Fruit fly (Drosophila melanogaster) whole organism, prepupa: ENCODE results near the gene CG1213.

Source experiments
- Blimp-1 ChIP-seq: fragments of 200-800 bp; sonication (Bioruptor generic); optimal IDR thresholded peaks from 3 replicates; lab custom pipeline; 2017; ENCODE audit warnings: missing biosample characterization, missing genetic modification characterization, mild to moderate bottlenecking, moderate library complexity, missing genetic modification reagents
- CG10631 ChIP-seq: fragments of 200-800 bp; sonication (Bioruptor generic); optimal IDR thresholded peaks from 2 replicates; lab custom pipeline; 2016; ENCODE audit warnings: missing biosample characterization, missing genetic modification characterization
- CG11762 ChIP-seq: fragments of 200-800 bp; sonication (Bioruptor generic); optimal IDR thresholded peaks from 3 replicates; lab custom pipeline; 2016; ENCODE audit warnings: missing biosample characterization, missing genetic modification characterization; ENCODE audit not compliant: insufficient read depth
- CG11902 ChIP-seq: fragments of 200-800 bp; sonication (Bioruptor generic); optimal IDR thresholded peaks from 3 replicates; lab custom pipeline; 2016; ENCODE audit warnings: missing biosample characterization, missing genetic modification characterization
- CG1621 ChIP-seq: fragments of 200-800 bp; sonication (Bioruptor generic); optimal IDR thresholded peaks from 3 replicates; lab custom pipeline; 2018; ENCODE audit warnings: missing biosample characterization, mild to moderate bottlenecking, missing genetic modification characterization
- CG16779 ChIP-seq: fragments of 200-800 bp; sonication (Bioruptor generic); optimal IDR thresholded peaks from 3 replicates; lab custom pipeline; 2017; ENCODE audit warnings: missing biosample characterization, mild to moderate bottlenecking, missing genetic modification characterization
- CG3032 ChIP-seq: fragments of 200-800 bp; optimal IDR thresholded peaks from 2 replicates; lab custom pipeline; 2019; ENCODE audit warnings: missing biosample characterization, mild to moderate bottlenecking, missing genetic modification characterization, moderate library complexity
- CG31627 ChIP-seq: fragments of 200-800 bp; sonication (Bioruptor generic); optimal IDR thresholded peaks from 3 replicates; lab custom pipeline; 2016; ENCODE audit warnings: missing biosample characterization, missing genetic modification characterization
- CG32006 ChIP-seq: fragments of 200-800 bp; sonication (Bioruptor generic); optimal IDR thresholded peaks from 3 replicates; lab custom pipeline; 2017; ENCODE audit warnings: missing biosample characterization, mild to moderate bottlenecking, missing genetic modification characterization
- CG34406 ChIP-seq: fragments of 200-800 bp; sonication (Bioruptor generic); optimal IDR thresholded peaks from 3 replicates; lab custom pipeline; 2016; ENCODE audit warnings: missing biosample characterization, missing genetic modification characterization
- CG4318 ChIP-seq: fragments of 200-800 bp; sonication (Bioruptor generic); optimal IDR thresholded peaks from 3 replicates; lab custom pipeline; 2017; ENCODE audit warnings: missing biosample characterization, mild to moderate bottlenecking, missing genetic modification characterization
- CG6792 ChIP-seq: fragments of 200-800 bp; sonication (Bioruptor generic); optimal IDR thresholded peaks from 3 replicates; lab custom pipeline; 2016; ENCODE audit warnings: missing biosample characterization, missing genetic modification characterization
- CG6808 ChIP-seq: fragments of 200-800 bp; sonication (Bioruptor generic); optimal IDR thresholded peaks from 3 replicates; lab custom pipeline; 2017; ENCODE audit warnings: missing biosample characterization, missing genetic modification characterization, mild to moderate bottlenecking, moderate library complexity, missing genetic modification reagents
- CG6854 ChIP-seq: fragments of 200-800 bp; sonication (Bioruptor generic); optimal IDR thresholded peaks from 2 replicates; lab custom pipeline; 2017; ENCODE audit warnings: missing biosample characterization, mild to moderate bottlenecking, missing genetic modification characterization
- CG7368 ChIP-seq: fragments of 200-800 bp; sonication (Bioruptor generic); optimal IDR thresholded peaks from 3 replicates; lab custom pipeline; 2016; ENCODE audit warnings: missing biosample characterization, missing genetic modification characterization
- CG8119 ChIP-seq: fragments of 200-800 bp; sonication (Bioruptor generic); IDR thresholded peaks from 3 replicates; pipeline ENCODE4 v1.3.6; 2022; ENCODE audit warnings: missing biosample characterization, missing genetic modification characterization
- CG8319 ChIP-seq: fragments of 200-800 bp; sonication (Bioruptor generic); optimal IDR thresholded peaks from 3 replicates; lab custom pipeline; 2016; ENCODE audit warnings: missing biosample characterization, missing genetic modification characterization
- CG8632 ChIP-seq: fragments of 200-800 bp; sonication (Bioruptor generic); optimal IDR thresholded peaks from 3 replicates; lab custom pipeline; 2016; ENCODE audit warnings: missing biosample characterization, missing genetic modification characterization
- Eip75B ChIP-seq: fragments of 200-800 bp; sonication (Bioruptor generic); optimal IDR thresholded peaks from 3 replicates; lab custom pipeline; 2016; ENCODE audit warnings: missing biosample characterization, missing genetic modification characterization
- Eip78C ChIP-seq: fragments of 200-800 bp; sonication (Bioruptor generic); peaks from one replicate; lab custom pipeline; 2016; ENCODE audit warnings: missing biosample characterization, missing genetic modification characterization
- Eip93F ChIP-seq: fragments of 200-800 bp; sonication (Bioruptor generic); optimal IDR thresholded peaks from 2 replicates; lab custom pipeline; 2016; ENCODE audit warnings: missing biosample characterization, mild to moderate bottlenecking, missing genetic modification characterization
- Ets21C ChIP-seq: fragments of 200-800 bp; sonication (Bioruptor generic); optimal IDR thresholded peaks from 3 replicates; lab custom pipeline; 2016; ENCODE audit warnings: missing biosample characterization, missing genetic modification characterization
- Ets96B ChIP-seq: fragments of 200-800 bp; optimal IDR thresholded peaks from 2 replicates; lab custom pipeline; 2019; ENCODE audit warnings: missing biosample characterization, mild to moderate bottlenecking, missing genetic modification characterization, moderate library complexity
- Gug ChIP-seq: fragments of 200-800 bp; sonication (Bioruptor generic); IDR thresholded peaks from 2 replicates; pipeline ENCODE4 v1.3.6; 2022; ENCODE audit warnings: missing biosample characterization, missing genetic modification characterization
- Hr38 ChIP-seq: sonication (Bioruptor generic); optimal IDR thresholded peaks from 2 replicates; lab custom pipeline; 2016; ENCODE audit warnings: missing biosample characterization, missing genetic modification characterization
- Hr4 ChIP-seq: fragments of 200-800 bp; sonication (Bioruptor generic); optimal IDR thresholded peaks from 3 replicates; lab custom pipeline; 2016; ENCODE audit warnings: missing biosample characterization, missing genetic modification characterization
- Met ChIP-seq: fragments of 200-800 bp; sonication (Bioruptor generic); optimal IDR thresholded peaks from 3 replicates; lab custom pipeline; 2016; ENCODE audit warnings: missing biosample characterization, missing genetic modification characterization
- OdsH ChIP-seq: fragments of 200-800 bp; sonication (Bioruptor generic); optimal IDR thresholded peaks from 3 replicates; lab custom pipeline; 2016; ENCODE audit warnings: missing biosample characterization, missing genetic modification characterization
- Smox ChIP-seq: fragments of 200-800 bp; sonication (Bioruptor generic); optimal IDR thresholded peaks from 3 replicates; lab custom pipeline; 2016; ENCODE audit warnings: missing biosample characterization, missing genetic modification characterization
- Sox14 ChIP-seq: fragments of 200-800 bp; sonication (Bioruptor generic); optimal IDR thresholded peaks from 3 replicates; lab custom pipeline; 2016; ENCODE audit warnings: missing biosample characterization, missing genetic modification characterization
- Sox15 ChIP-seq: fragments of 200-800 bp; sonication (Bioruptor generic); optimal IDR thresholded peaks from 3 replicates; lab custom pipeline; 2016; ENCODE audit warnings: missing biosample characterization, missing genetic modification characterization
- achi ChIP-seq: fragments of 200-800 bp; sonication (Bioruptor generic); optimal IDR thresholded peaks from 3 replicates; lab custom pipeline; 2016; ENCODE audit warnings: missing biosample characterization, missing genetic modification characterization
- acj6 ChIP-seq: fragments of 200-800 bp; sonication (Bioruptor generic); optimal IDR thresholded peaks from 3 replicates; lab custom pipeline; 2016; ENCODE audit warnings: missing biosample characterization, missing genetic modification characterization
- cyc ChIP-seq: fragments of 200-800 bp; sonication (Bioruptor generic); optimal IDR thresholded peaks from 3 replicates; lab custom pipeline; 2016; ENCODE audit warnings: missing biosample characterization, missing genetic modification characterization
- dsx ChIP-seq: fragments of 200-800 bp; optimal IDR thresholded peaks from 3 replicates; lab custom pipeline; 2019; ENCODE audit warnings: missing biosample characterization, mild to moderate bottlenecking, missing genetic modification characterization, moderate library complexity; ENCODE audit not compliant: poor library complexity, severe bottlenecking
- eg ChIP-seq: fragments of 200-800 bp; sonication (Bioruptor generic); IDR thresholded peaks from 3 replicates; pipeline ENCODE4 v1.3.6; 2022; ENCODE audit warnings: missing biosample characterization, missing genetic modification characterization
- esn ChIP-seq: fragments of 200-800 bp; sonication (Bioruptor generic); optimal IDR thresholded peaks from 2 replicates; lab custom pipeline; 2016; ENCODE audit warnings: missing biosample characterization, mild to moderate bottlenecking, missing genetic modification characterization, moderate library complexity
- fd59A ChIP-seq: fragments of 200-800 bp; sonication (Bioruptor generic); optimal IDR thresholded peaks from 2 replicates; lab custom pipeline; 2017; ENCODE audit warnings: missing biosample characterization, mild to moderate bottlenecking, missing genetic modification characterization, missing genetic modification reagents
- fkh ChIP-seq: fragments of 200-800 bp; sonication (Bioruptor generic); optimal IDR thresholded peaks from 3 replicates; lab custom pipeline; 2017; ENCODE audit warnings: missing biosample characterization, mild to moderate bottlenecking, missing genetic modification characterization, moderate library complexity
- lz ChIP-seq: fragments of 200-800 bp; sonication (Bioruptor generic); optimal IDR thresholded peaks from 3 replicates; lab custom pipeline; 2016; ENCODE audit warnings: missing biosample characterization, missing genetic modification characterization
- pdm3 ChIP-seq: fragments of 200-800 bp; sonication (Bioruptor generic); optimal IDR thresholded peaks from 3 replicates; lab custom pipeline; 2016; ENCODE audit warnings: missing biosample characterization, missing genetic modification characterization
- svp ChIP-seq: fragments of 200-800 bp; sonication (Bioruptor generic); peaks from one replicate; lab custom pipeline; 2016; ENCODE audit warnings: missing biosample characterization, missing genetic modification characterization
- topi ChIP-seq: fragments of 200-800 bp; sonication (Bioruptor generic); optimal IDR thresholded peaks from 3 replicates; lab custom pipeline; 2016; ENCODE audit warnings: missing biosample characterization, missing genetic modification characterization
- vri ChIP-seq: fragments of 200-800 bp; sonication (Bioruptor generic); optimal IDR thresholded peaks from 3 replicates; lab custom pipeline; 2016; ENCODE audit warnings: missing biosample characterization, mild to moderate bottlenecking, missing genetic modification characterization

The CG1213 gene

dm6 chr3R:5813157-5813659, 27.8 kb upstream of the CG1213 start, which contains the start of gene CG42675 (continued):
- TF ChIP-seq CG3032 (tag; lab: Kevin White, UChicago) (no peak), eg (GFP tag; lab: Robert Waterston, UW) (peak; percentile 39; the same call in 1 of the 3 replicates)

DNA sequence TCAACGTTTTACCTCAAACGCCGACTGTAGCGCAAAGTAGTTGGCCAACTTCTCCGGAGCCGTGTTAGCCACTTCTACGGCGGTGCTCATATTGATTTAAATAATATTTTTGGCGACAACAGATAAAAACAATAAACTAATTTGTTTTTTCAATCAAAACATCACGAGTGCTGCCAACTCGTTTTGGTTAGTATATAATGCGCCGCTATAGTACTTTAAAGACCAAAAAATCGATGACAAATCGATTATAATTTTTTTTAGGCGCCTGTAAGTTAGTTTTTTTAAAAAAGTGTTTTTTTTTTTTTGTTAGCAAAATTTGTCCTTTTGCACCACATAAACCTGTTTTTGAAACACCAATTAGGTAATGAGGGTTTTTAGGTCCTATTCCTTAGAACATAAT, 19.7 kb upstream of the CG1213 start, which contains the start of gene Hpr1:
TSS of gene Hpr1 (minus strand) at position 198 of the 400 bp plus-strand sequence.
- TF ChIP-seq Eip78C, result peak; percentile 61
- no peak for TF ChIP-seq CG6854 (GFP tag; lab: Kevin White, UChicago)

DNA sequence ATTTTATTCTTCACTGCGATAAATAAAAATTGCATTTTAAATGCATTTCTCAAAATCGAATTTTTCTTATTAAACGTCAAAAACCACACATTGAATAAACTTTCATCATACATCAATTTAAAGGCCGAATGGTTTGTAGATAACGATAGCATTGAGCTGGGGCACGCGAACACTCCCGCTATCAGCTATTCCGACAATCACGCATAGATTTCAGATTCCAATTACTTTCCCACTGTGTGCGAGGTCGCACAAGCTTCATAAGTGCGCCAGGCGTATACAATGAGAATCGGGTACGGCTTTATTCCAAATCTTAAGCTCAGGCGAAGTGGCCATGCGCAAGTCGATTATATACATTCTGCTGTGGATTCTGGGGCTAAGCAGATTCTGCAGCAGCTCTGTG, 19.2 kb upstream of the CG1213 start, which contains the start of gene CG46303:
TSS of gene CG46303 (plus strand) at position 223 of the 400 bp plus-strand sequence.
- TF ChIP-seq CG6792 (GFP tag; lab: Kevin White, UChicago), result no peak
- TF ChIP-seq vri (GFP tag; lab: Kevin White, UChicago), result no peak
- no peak for TF ChIP-seq fkh (GFP tag; lab: Kevin White, UChicago)
- no peak for TF ChIP-seq CG8119 (GFP tag; lab: Robert Waterston, UW)
- TF ChIP-seq acj6 (GFP tag; lab: Kevin White, UChicago), result no peak
- TF ChIP-seq Blimp-1, result no peak
- TF ChIP-seq pdm3 (GFP tag; lab: Kevin White, UChicago), result no peak
- TF ChIP-seq topi (GFP tag; lab: Kevin White, UChicago), result no peak
- TF ChIP-seq, all 60 proteins: peak for 0

DNA sequence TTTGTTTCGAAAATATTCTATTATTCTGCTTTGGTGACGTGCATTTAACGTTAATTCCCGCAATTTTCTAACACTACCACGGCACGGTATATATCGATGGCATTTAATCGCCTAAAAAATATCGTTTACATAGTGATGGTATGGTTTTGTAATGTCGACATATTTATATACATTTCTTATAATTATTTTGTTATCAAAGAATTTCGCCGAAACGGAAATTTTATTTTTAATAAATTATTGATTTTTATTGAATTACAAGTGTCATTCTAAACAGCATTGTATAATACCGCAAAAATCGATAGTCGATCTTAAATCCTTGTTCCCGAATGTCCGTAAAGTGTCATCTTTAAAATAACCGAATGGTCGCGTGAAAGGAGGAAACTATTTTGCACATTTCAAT, 16.5 kb upstream of the CG1213 start, which contains the start of the genes Sec20 and dgrn:
TSS of gene Sec20 (minus strand) at position 77 of the 400 bp plus-strand sequence.
TSS of gene dgrn (plus strand) at position 160 of the 400 bp plus-strand sequence.
- TF ChIP-seq Eip78C (peak; percentile 88), CG11902 (GFP tag; lab: Kevin White, UChicago) (peak; percentile 35), CG32006 (GFP tag; lab: Kevin White, UChicago) (no peak), CG34406 (GFP tag; lab: Kevin White, UChicago) (peak; percentile 60), Smox (no peak), CG6792 (GFP tag; lab: Kevin White, UChicago) (peak; percentile 66), vri (GFP tag; lab: Kevin White, UChicago) (peak; percentile 37), CG10631 (GFP tag; lab: Kevin White, UChicago) (peak; percentile 65), Sox15 (GFP tag; lab: Kevin White, UChicago) (peak; percentile 29), Sox14 (GFP tag; lab: Kevin White, UChicago) (peak; percentile 70), CG7368 (GFP tag; lab: Kevin White, UChicago) (peak; percentile 44), fkh (GFP tag; lab: Kevin White, UChicago) (no peak), CG4318 (GFP tag; lab: Kevin White, UChicago) (no peak), achi (GFP tag; lab: Kevin White, UChicago) (peak; percentile 70), pdm3 (GFP tag; lab: Kevin White, UChicago) (no peak), eg (GFP tag; lab: Robert Waterston, UW) (peak; percentile 44; the same call in 1 of the 3 replicates), cyc (GFP tag; lab: Kevin White, UChicago) (peak; percentile 67), CG8632 (GFP tag; lab: Kevin White, UChicago) (peak; percentile 15), CG31627 (GFP tag; lab: Kevin White, UChicago) (peak; percentile 60), Hr4 (GFP tag; lab: Kevin White, UChicago) (peak; percentile 67), acj6 (GFP tag; lab: Kevin White, UChicago) (peak; percentile 73), CG1621 (tag; lab: Kevin White, UChicago) (no peak), OdsH (GFP tag; lab: Kevin White, UChicago) (peak; percentile 74), Hr38 (GFP tag; lab: Kevin White, UChicago) (no peak), fd59A (GFP tag; lab: Kevin White, UChicago) (no peak), lz (GFP tag; lab: Kevin White, UChicago) (peak; percentile 66), Eip93F (GFP tag; lab: Kevin White, UChicago) (peak; percentile 52), CG8319 (GFP tag; lab: Kevin White, UChicago) (peak; percentile 43), Eip75B (peak; percentile 50), CG3032 (tag; lab: Kevin White, UChicago) (peak; percentile 66), CG6808 (GFP tag; lab: Kevin White, UChicago) (peak; percentile 21), dsx (GFP tag; lab: Kevin White, UChicago) (peak; percentile 46), svp (peak; percentile 71), Met (GFP tag; lab: Kevin White, UChicago) (peak; percentile 75), topi (GFP tag; lab: Kevin White, UChicago) (peak; percentile 64), esn (GFP tag; lab: Kevin White, UChicago) (peak; percentile 78), Ets96B (tag; lab: Kevin White, UChicago) (peak; percentile 67), CG11762 (peak; percentile 19), Ets21C (GFP tag; lab: Kevin White, UChicago) (peak; percentile 51), CG16779 (tag; lab: Kevin White, UChicago) (no peak), Gug (GFP tag; lab: Robert Waterston, UW) (0 out of 2 replicates have a peak, but pooled peaks have one; percentile 32)
